Worm (Caenorhabditis elegans): ENCODE results near the gene srlf-13.

ce11 chrIV:10919770-10920169 lies 23.4 kb upstream of the srlf-13 start, which contains the start of gene rbr-2:
- TF ChIP-seq pha-4 (tag; optimal IDR thresholded peaks at IDR 0.05): no peak
- no peak for TF ChIP-seq nhr-12 (tag; optimal IDR thresholded peaks at IDR 0.05)
- TF ChIP-seq unc-62 (GFP tag; optimal IDR thresholded peaks at IDR 0.05): no peak
- TF ChIP-seq mls-2 (tag; optimal IDR thresholded peaks at IDR 0.05): no peak
- no peak for TF ChIP-seq nhr-237 (tag; optimal IDR thresholded peaks at IDR 0.05)
- no peak for TF ChIP-seq ceh-43 (GFP tag; optimal IDR thresholded peaks at IDR 0.05)
- no peak for TF ChIP-seq nhr-76 (tag; optimal IDR thresholded peaks at IDR 0.05)
- no peak for TF ChIP-seq nhr-28 (tag; optimal IDR thresholded peaks at IDR 0.05)
- TF ChIP-seq ces-1 (GFP tag; optimal IDR thresholded peaks at IDR 0.05): no peak
- no peak for TF ChIP-seq mab-5 (tag; optimal IDR thresholded peaks at IDR 0.05)
